Worm (Caenorhabditis elegans): ENCODE data around the gene mboa-2.

Gene mboa-2

ce11 chrV:11113041-11113574 lies 9.2 kb downstream of the mboa-2 start, which contains the start of gene erfa-3 (continued):
- TF ChIP-seq F44E2.7 (GFP tag; IDR thresholded peaks at IDR 0.05) (no peak), T26A8.4 (GFP tag; IDR thresholded peaks at IDR 0.05) (peak; percentile 61; the same call in 1 of the 2 replicates), ceh-44 (GFP tag; IDR thresholded peaks at IDR 0.05) (no peak; the same call in 1 of the 2 replicates), cey-2 (tag; optimal IDR thresholded peaks at IDR 0.05; ENCODE audit: borderline replicate concordance, insufficient read depth) (no peak), fos-1 (tag; optimal IDR thresholded peaks at IDR 0.05) (no peak), mxl-3 (GFP tag; optimal IDR thresholded peaks at IDR 0.05) (peak; percentile 49), aly-2 (tag; optimal IDR thresholded peaks at IDR 0.05) (no peak), nhr-77 (tag; optimal IDR thresholded peaks at IDR 0.05) (no peak), lin-38 (GFP tag; IDR thresholded peaks at IDR 0.05) (peak; percentile 69), nhr-111 (GFP tag; optimal IDR thresholded peaks at IDR 0.05) (no peak), dpl-1 (GFP tag; optimal IDR thresholded peaks at IDR 0.05) (peak; percentile 71), nhr-11 (tag; optimal IDR thresholded peaks at IDR 0.05) (no peak), lin-13 (GFP tag; optimal IDR thresholded peaks at IDR 0.05) (peak; percentile 60), snpc-4 (tag; optimal IDR thresholded peaks at IDR 0.05) (no peak)

DNA sequence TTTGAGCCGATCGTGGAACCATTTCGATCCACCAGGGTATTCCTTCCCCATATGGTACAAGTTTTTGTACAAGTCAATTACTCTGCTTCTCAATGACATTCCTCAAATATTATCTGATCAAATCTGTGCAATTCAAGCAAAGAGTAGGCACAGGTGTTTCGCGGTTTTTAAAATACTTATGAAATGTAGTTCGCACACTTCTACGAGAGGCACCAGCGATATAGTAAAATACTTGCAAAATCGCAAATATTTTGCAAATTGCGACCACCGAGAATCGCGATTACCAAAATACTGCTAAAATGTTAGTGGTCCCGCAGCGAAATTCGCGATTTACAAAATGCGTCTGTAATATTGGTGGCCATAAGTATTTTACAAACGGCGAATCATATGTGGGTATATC lies 12.6 kb downstream of the mboa-2 start, which contains the start of gene Y42A5A.5:
TSS of gene Y42A5A.5 (minus strand) at position 101 of the 400 bp plus-strand sequence.
- peak; percentile 58 for TF ChIP-seq aha-1 (tag)

DNA sequence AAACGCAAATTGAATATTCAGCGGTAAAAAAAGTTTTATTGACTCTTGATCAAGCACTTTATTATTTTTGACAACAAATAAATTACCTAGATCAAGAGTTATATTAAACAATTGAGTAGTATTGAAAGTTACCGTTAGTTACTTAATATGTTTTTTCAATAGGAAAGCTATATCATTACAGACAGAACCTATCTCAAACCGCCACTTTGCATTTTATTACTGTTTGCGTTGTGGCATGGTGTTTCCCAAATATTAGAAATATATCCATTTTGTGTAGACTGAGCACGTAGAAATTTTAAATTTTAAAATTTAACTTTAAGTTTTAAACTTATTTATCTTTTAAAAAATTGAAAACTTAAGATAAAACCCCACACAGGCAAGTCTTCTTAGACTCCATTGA lies 17.9 kb downstream of the mboa-2 start:
- TF ChIP-seq unc-62 (GFP tag; optimal IDR thresholded peaks at IDR 0.05 in 1 of 2) (peak in 1 of 2 experiments; percentile 90), unc-62 (tag; optimal IDR thresholded peaks at IDR 0.05) (no peak), nhr-76 (tag; optimal IDR thresholded peaks at IDR 0.05) (no peak)

DNA sequence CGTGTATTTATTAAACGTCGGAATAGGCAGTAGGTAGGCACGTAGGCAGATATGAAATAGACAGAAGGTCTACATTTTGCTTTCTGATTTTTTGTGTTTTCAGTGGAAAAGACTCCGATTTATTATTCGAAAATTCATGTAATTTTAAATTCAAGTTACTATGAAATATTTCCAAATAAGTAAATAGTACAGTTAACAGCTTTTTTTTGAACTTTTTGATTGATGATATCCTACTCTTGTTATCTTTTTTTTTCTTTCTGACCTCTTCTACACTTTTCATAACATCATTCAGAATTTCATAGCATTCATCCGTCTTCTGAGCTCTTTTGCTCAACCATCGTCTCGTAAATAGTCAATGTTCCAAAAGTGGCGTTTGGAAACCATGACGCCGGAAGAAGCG lies 23.7 kb downstream of the mboa-2 start, which contains the start of gene cdkl-1:
TSS of gene cdkl-1 (plus strand) at position 301 of the 400 bp plus-strand sequence.
- TF ChIP-seq F26F4.8 (GFP tag; conservative IDR thresholded peaks at IDR 0.05): no peak

- TF ChIP-seq ces-1 (GFP tag; optimal IDR thresholded peaks at IDR 0.05) (no peak), lir-3 (tag; optimal IDR thresholded peaks at IDR 0.05) (no peak), mep-1 (tag; optimal IDR thresholded peaks at IDR 0.05) (no peak), R02D3.7 (tag; optimal IDR thresholded peaks at IDR 0.05) (no peak), ceh-82 (tag; optimal IDR thresholded peaks at IDR 0.05) (no peak), ztf-7 (tag; optimal IDR thresholded peaks at IDR 0.05) (no peak), jun-1 (tag; optimal IDR thresholded peaks at IDR 0.05) (no peak)
These were observed 26.4 kb downstream of the mboa-2 start, which contains the start of gene Y42A5A.3 for ce11 chrV:11095873-11096272. TSS of gene Y42A5A.3 (minus strand) at chrV:11095973.

ce11 chrV:11094698-11095097 lies 27.6 kb downstream of the mboa-2 start:
- TF ChIP-seq unc-62 (GFP tag; optimal IDR thresholded peaks at IDR 0.05 in 1 of 2) (peak in 1 of 2 experiments; percentile 73), unc-62 (tag; optimal IDR thresholded peaks at IDR 0.05) (no peak), attf-4 (tag; optimal IDR thresholded peaks at IDR 0.05) (no peak), mxl-3 (GFP tag; optimal IDR thresholded peaks at IDR 0.05) (peak; percentile 73), nhr-10 (tag; optimal IDR thresholded peaks at IDR 0.05) (no peak), mdl-1 (tag; optimal IDR thresholded peaks at IDR 0.05) (peak in 1 of 2 experiments; percentile 26), mdt-29 (GFP tag; IDR thresholded peaks at IDR 0.05) (no peak), hlh-30 (tag; optimal IDR thresholded peaks at IDR 0.05; ENCODE audit: insufficient read depth) (peak; percentile 77), dpl-1 (GFP tag; optimal IDR thresholded peaks at IDR 0.05) (no peak), ceh-20 (GFP tag; IDR thresholded peaks at IDR 0.05) (peak; percentile 32; the same call in 1 of the 2 replicates), daf-12 (tag; optimal IDR thresholded peaks at IDR 0.05) (no peak), hmg-1.1 (GFP tag; IDR thresholded peaks at IDR 0.05) (no peak), ceh-44 (GFP tag; IDR thresholded peaks at IDR 0.05) (no peak), dmd-8 (GFP tag; IDR thresholded peaks at IDR 0.05) (no peak), zip-11 (GFP tag; IDR thresholded peaks at IDR 0.05) (no peak), T26A8.4 (GFP tag; IDR thresholded peaks at IDR 0.05) (0 out of 2 replicates have a peak, but pooled peaks have one; percentile 26), duxl-1 (tag; optimal IDR thresholded peaks at IDR 0.05; ENCODE audit: poor library complexity) (no peak), ZK546.5 (tag; optimal IDR thresholded peaks at IDR 0.05) (no peak), mxl-2 (GFP tag; conservative IDR thresholded peaks at IDR 0.05) (peak; percentile 83), nhr-48 (tag; optimal IDR thresholded peaks at IDR 0.05) (peak; percentile 70), ceh-82 (tag; optimal IDR thresholded peaks at IDR 0.05) (no peak), dmd-6 (GFP tag; IDR thresholded peaks at IDR 0.05) (peak; percentile 60), Y75B8A.6 (GFP tag; IDR thresholded peaks at IDR 0.05) (no peak), aly-2 (tag; optimal IDR thresholded peaks at IDR 0.05) (no peak), aha-1 (tag) (no peak)
